Worm (Caenorhabditis elegans): ENCODE results near the gene lin-46.

DNA sequence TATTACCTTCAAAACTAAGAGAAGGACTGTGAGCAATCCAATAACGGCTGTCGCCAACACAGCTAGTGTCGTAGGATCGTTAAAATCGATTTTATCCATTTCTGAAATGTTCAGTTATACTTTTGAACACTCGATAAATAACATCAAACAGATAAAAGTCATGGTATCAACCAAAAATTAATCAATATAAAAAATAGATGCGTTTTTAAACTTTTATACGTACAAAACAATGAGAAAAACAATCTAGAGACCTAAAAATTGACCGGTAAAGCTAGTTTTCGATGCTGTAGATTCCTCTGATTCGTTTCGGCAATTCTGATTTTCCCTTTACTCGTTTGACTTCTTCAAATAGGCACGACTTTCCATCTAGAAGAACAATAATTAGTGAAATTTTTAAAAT is 1.5 kb upstream of the lin-46 start, which contains the start of gene R186.3:
- no peak for TF ChIP-seq lin-13 (tag; optimal IDR thresholded peaks at IDR 0.05)
- TF ChIP-seq nhr-28 (tag; optimal IDR thresholded peaks at IDR 0.05) = no peak
- no peak for TF ChIP-seq ztf-11 (tag; optimal IDR thresholded peaks at IDR 0.05)
- TF ChIP-seq tbx-8 (GFP tag; optimal IDR thresholded peaks at IDR 0.05) = no peak
- no peak for TF ChIP-seq pha-4 (tag; optimal IDR thresholded peaks at IDR 0.05)
- no peak for TF ChIP-seq nhr-76 (tag; optimal IDR thresholded peaks at IDR 0.05)
- TF ChIP-seq nhr-2 (tag; optimal IDR thresholded peaks at IDR 0.05) = no peak
- no peak for TF ChIP-seq unc-62 (GFP tag; optimal IDR thresholded peaks at IDR 0.05)
- no peak for TF ChIP-seq snpc-4 (tag; optimal IDR thresholded peaks at IDR 0.05)
- TF ChIP-seq lsy-2 (tag; optimal IDR thresholded peaks at IDR 0.05) = no peak
- TF ChIP-seq nhr-237 (tag; optimal IDR thresholded peaks at IDR 0.05) = no peak
- TF ChIP-seq unc-39 (tag; optimal IDR thresholded peaks at IDR 0.05) = no peak
- no peak for TF ChIP-seq drap-1 (GFP tag; optimal IDR thresholded peaks at IDR 0.05)
- TF ChIP-seq nhr-12 (tag; optimal IDR thresholded peaks at IDR 0.05) = no peak
